Fruit fly (Drosophila melanogaster): ENCODE results near the gene Cadps.

- TF ChIP-seq fru (GFP tag; optimal IDR thresholded peaks at IDR 0.05) (no peak), CG9705 (GFP tag; optimal IDR thresholded peaks at IDR 0.05) (no peak), Dif (GFP tag; optimal IDR thresholded peaks at IDR 0.05; ENCODE audit: partially characterized antibody) (no peak), h (GFP tag; optimal IDR thresholded peaks at IDR 0.05) (no peak), psq (GFP tag; optimal IDR thresholded peaks at IDR 0.05) (no peak), Sp1 (GFP tag; optimal IDR thresholded peaks at IDR 0.05) (no peak), CG32264 (GFP tag; optimal IDR thresholded peaks at IDR 0.05) (no peak), Dfd (GFP tag; optimal IDR thresholded peaks at IDR 0.05) (no peak), Hr83 (GFP tag; optimal IDR thresholded peaks at IDR 0.05; ENCODE audit: poor library complexity, severe bottlenecking) (no peak), Mio (GFP tag; optimal IDR thresholded peaks at IDR 0.05) (no peak), pan (optimal IDR thresholded peaks at IDR 0.05) (no peak), brk (GFP tag; optimal IDR thresholded peaks at IDR 0.05) (no peak), jim (GFP tag; optimal IDR thresholded peaks at IDR 0.05) (no peak)
Measured at dm6 chr4:1224232-1224631, 6.4 kb upstream of the Cadps start.

Data from whole organism, wandering third instar larva.